Fruit fly (Drosophila melanogaster) whole organism, prepupa: ENCODE results near the gene Argp.
A peak's percentile ranks its signal among the peaks of the same experiment; 100 is the strongest.

ENCODE experiments used
- Blimp-1 ChIP-seq: fragments of 200-800 bp; sonication (Bioruptor generic); optimal IDR thresholded peaks from 3 replicates; lab custom pipeline; 2017; ENCODE audit warnings: missing biosample characterization, missing genetic modification characterization, mild to moderate bottlenecking, moderate library complexity, missing genetic modification reagents
- CG10631 ChIP-seq: fragments of 200-800 bp; sonication (Bioruptor generic); optimal IDR thresholded peaks from 2 replicates; lab custom pipeline; 2016; ENCODE audit warnings: missing biosample characterization, missing genetic modification characterization
- CG10669 ChIP-seq: fragments of 200-800 bp; sonication (Bioruptor generic); optimal IDR thresholded peaks from 3 replicates; lab custom pipeline; 2018; ENCODE audit warnings: missing biosample characterization, mild to moderate bottlenecking, missing genetic modification characterization, moderate library complexity
- CG11294 ChIP-seq: fragments of 200-800 bp; sonication (Bioruptor generic); IDR thresholded peaks from 2 replicates; pipeline ENCODE4 v1.3.6; 2022; ENCODE audit warnings: missing biosample characterization, missing genetic modification characterization
- CG11902 ChIP-seq: fragments of 200-800 bp; sonication (Bioruptor generic); optimal IDR thresholded peaks from 3 replicates; lab custom pipeline; 2016; ENCODE audit warnings: missing biosample characterization, missing genetic modification characterization
- CG1621 ChIP-seq: fragments of 200-800 bp; sonication (Bioruptor generic); optimal IDR thresholded peaks from 3 replicates; lab custom pipeline; 2018; ENCODE audit warnings: missing biosample characterization, mild to moderate bottlenecking, missing genetic modification characterization
- CG16779 ChIP-seq: fragments of 200-800 bp; sonication (Bioruptor generic); optimal IDR thresholded peaks from 3 replicates; lab custom pipeline; 2017; ENCODE audit warnings: missing biosample characterization, mild to moderate bottlenecking, missing genetic modification characterization
- CG3032 ChIP-seq: fragments of 200-800 bp; optimal IDR thresholded peaks from 2 replicates; lab custom pipeline; 2019; ENCODE audit warnings: missing biosample characterization, mild to moderate bottlenecking, missing genetic modification characterization, moderate library complexity
- CG31627 ChIP-seq: fragments of 200-800 bp; sonication (Bioruptor generic); optimal IDR thresholded peaks from 3 replicates; lab custom pipeline; 2016; ENCODE audit warnings: missing biosample characterization, missing genetic modification characterization
- CG34406 ChIP-seq: fragments of 200-800 bp; sonication (Bioruptor generic); optimal IDR thresholded peaks from 3 replicates; lab custom pipeline; 2016; ENCODE audit warnings: missing biosample characterization, missing genetic modification characterization
- CG3919 ChIP-seq: fragments of 200-800 bp; sonication (Bioruptor generic); optimal IDR thresholded peaks from 3 replicates; lab custom pipeline; 2016; ENCODE audit warnings: missing biosample characterization, missing genetic modification characterization
- CG6163 ChIP-seq: fragments of 200-800 bp; sonication (Bioruptor generic); IDR thresholded peaks from 3 replicates; pipeline ENCODE4 v1.3.6; 2022; ENCODE audit warnings: missing biosample characterization, missing genetic modification characterization
- CG6792 ChIP-seq: fragments of 200-800 bp; sonication (Bioruptor generic); optimal IDR thresholded peaks from 3 replicates; lab custom pipeline; 2016; ENCODE audit warnings: missing biosample characterization, missing genetic modification characterization
- CG6854 ChIP-seq: fragments of 200-800 bp; sonication (Bioruptor generic); optimal IDR thresholded peaks from 2 replicates; lab custom pipeline; 2017; ENCODE audit warnings: missing biosample characterization, mild to moderate bottlenecking, missing genetic modification characterization
- CG7368 ChIP-seq: fragments of 200-800 bp; sonication (Bioruptor generic); optimal IDR thresholded peaks from 3 replicates; lab custom pipeline; 2016; ENCODE audit warnings: missing biosample characterization, missing genetic modification characterization
- CG8119 ChIP-seq: fragments of 200-800 bp; sonication (Bioruptor generic); IDR thresholded peaks from 3 replicates; pipeline ENCODE4 v1.3.6; 2022; ENCODE audit warnings: missing biosample characterization, missing genetic modification characterization
- CG8319 ChIP-seq: fragments of 200-800 bp; sonication (Bioruptor generic); optimal IDR thresholded peaks from 3 replicates; lab custom pipeline; 2016; ENCODE audit warnings: missing biosample characterization, missing genetic modification characterization
- CG8632 ChIP-seq: fragments of 200-800 bp; sonication (Bioruptor generic); optimal IDR thresholded peaks from 3 replicates; lab custom pipeline; 2016; ENCODE audit warnings: missing biosample characterization, missing genetic modification characterization
- CG9139 ChIP-seq: fragments of 200-800 bp; sonication (Bioruptor generic); optimal IDR thresholded peaks from 3 replicates; lab custom pipeline; 2017; ENCODE audit warnings: missing biosample characterization, mild to moderate bottlenecking, missing genetic modification characterization
- Eip75B ChIP-seq: fragments of 200-800 bp; sonication (Bioruptor generic); optimal IDR thresholded peaks from 3 replicates; lab custom pipeline; 2016; ENCODE audit warnings: missing biosample characterization, missing genetic modification characterization
- Eip78C ChIP-seq: fragments of 200-800 bp; sonication (Bioruptor generic); peaks from one replicate; lab custom pipeline; 2016; ENCODE audit warnings: missing biosample characterization, missing genetic modification characterization
- Eip93F ChIP-seq: fragments of 200-800 bp; sonication (Bioruptor generic); optimal IDR thresholded peaks from 2 replicates; lab custom pipeline; 2016; ENCODE audit warnings: missing biosample characterization, mild to moderate bottlenecking, missing genetic modification characterization
- Ets96B ChIP-seq: fragments of 200-800 bp; optimal IDR thresholded peaks from 2 replicates; lab custom pipeline; 2019; ENCODE audit warnings: missing biosample characterization, mild to moderate bottlenecking, missing genetic modification characterization, moderate library complexity
- Hr38 ChIP-seq: sonication (Bioruptor generic); optimal IDR thresholded peaks from 2 replicates; lab custom pipeline; 2016; ENCODE audit warnings: missing biosample characterization, missing genetic modification characterization
- Hr4 ChIP-seq: fragments of 200-800 bp; sonication (Bioruptor generic); optimal IDR thresholded peaks from 3 replicates; lab custom pipeline; 2016; ENCODE audit warnings: missing biosample characterization, missing genetic modification characterization
- Lpt ChIP-seq: fragments of 200-800 bp; sonication (Bioruptor generic); optimal IDR thresholded peaks from 3 replicates; lab custom pipeline; 2016; ENCODE audit warnings: missing biosample characterization, missing genetic modification characterization
- Sox102F ChIP-seq: fragments of 200-800 bp; sonication (Bioruptor generic); optimal IDR thresholded peaks from 2 replicates; lab custom pipeline; 2016; ENCODE audit warnings: missing biosample characterization, mild to moderate bottlenecking, missing genetic modification characterization
- Sox14 ChIP-seq: fragments of 200-800 bp; sonication (Bioruptor generic); optimal IDR thresholded peaks from 3 replicates; lab custom pipeline; 2016; ENCODE audit warnings: missing biosample characterization, missing genetic modification characterization
- Sox15 ChIP-seq: fragments of 200-800 bp; sonication (Bioruptor generic); optimal IDR thresholded peaks from 3 replicates; lab custom pipeline; 2016; ENCODE audit warnings: missing biosample characterization, missing genetic modification characterization
- achi ChIP-seq: fragments of 200-800 bp; sonication (Bioruptor generic); optimal IDR thresholded peaks from 3 replicates; lab custom pipeline; 2016; ENCODE audit warnings: missing biosample characterization, missing genetic modification characterization
- acj6 ChIP-seq: fragments of 200-800 bp; sonication (Bioruptor generic); optimal IDR thresholded peaks from 3 replicates; lab custom pipeline; 2016; ENCODE audit warnings: missing biosample characterization, missing genetic modification characterization
- cyc ChIP-seq: fragments of 200-800 bp; sonication (Bioruptor generic); optimal IDR thresholded peaks from 3 replicates; lab custom pipeline; 2016; ENCODE audit warnings: missing biosample characterization, missing genetic modification characterization
- dac ChIP-seq: fragments of 200-800 bp; sonication (Bioruptor generic); optimal IDR thresholded peaks from 2 replicates; lab custom pipeline; 2017; ENCODE audit warnings: missing biosample characterization, mild to moderate bottlenecking, missing genetic modification characterization
- dsx ChIP-seq: fragments of 200-800 bp; optimal IDR thresholded peaks from 3 replicates; lab custom pipeline; 2019; ENCODE audit warnings: missing biosample characterization, mild to moderate bottlenecking, missing genetic modification characterization, moderate library complexity; ENCODE audit not compliant: poor library complexity, severe bottlenecking
- eg ChIP-seq: fragments of 200-800 bp; sonication (Bioruptor generic); IDR thresholded peaks from 3 replicates; pipeline ENCODE4 v1.3.6; 2022; ENCODE audit warnings: missing biosample characterization, missing genetic modification characterization
- fd59A ChIP-seq: fragments of 200-800 bp; sonication (Bioruptor generic); optimal IDR thresholded peaks from 2 replicates; lab custom pipeline; 2017; ENCODE audit warnings: missing biosample characterization, mild to moderate bottlenecking, missing genetic modification characterization, missing genetic modification reagents
- fkh ChIP-seq: fragments of 200-800 bp; sonication (Bioruptor generic); optimal IDR thresholded peaks from 3 replicates; lab custom pipeline; 2017; ENCODE audit warnings: missing biosample characterization, mild to moderate bottlenecking, missing genetic modification characterization, moderate library complexity
- lz ChIP-seq: fragments of 200-800 bp; sonication (Bioruptor generic); optimal IDR thresholded peaks from 3 replicates; lab custom pipeline; 2016; ENCODE audit warnings: missing biosample characterization, missing genetic modification characterization
- net ChIP-seq: fragments of 200-800 bp; sonication (Bioruptor generic); optimal IDR thresholded peaks from 3 replicates; lab custom pipeline; 2016; ENCODE audit warnings: missing biosample characterization, missing genetic modification characterization
- pdm3 ChIP-seq: fragments of 200-800 bp; sonication (Bioruptor generic); optimal IDR thresholded peaks from 3 replicates; lab custom pipeline; 2016; ENCODE audit warnings: missing biosample characterization, missing genetic modification characterization
- salr ChIP-seq, 2 experiments: fragments of 200-800 bp; sonication (Bioruptor generic); optimal IDR thresholded peaks; 3 replicates each; lab custom pipeline; 2016 to 2018; ENCODE audit warnings: missing biosample characterization in 2 of 2, missing genetic modification characterization in 2 of 2, mild to moderate bottlenecking in 1 of 2
- spab ChIP-seq: fragments of 200-800 bp; sonication (Bioruptor generic); optimal IDR thresholded peaks from 2 replicates; lab custom pipeline; 2017; ENCODE audit warnings: missing biosample characterization, mild to moderate bottlenecking, missing genetic modification characterization, missing genetic modification reagents
- ss ChIP-seq, 2 experiments: fragments of 200-800 bp; sonication (Bioruptor generic); optimal IDR thresholded peaks; 2 replicates in 1 of 2; 3 replicates in 1 of 2; lab custom pipeline; 2017 to 2018; ENCODE audit warnings: mild to moderate bottlenecking in 2 of 2, missing biosample characterization in 2 of 2, missing genetic modification characterization in 2 of 2, moderate library complexity in 1 of 2
- topi ChIP-seq: fragments of 200-800 bp; sonication (Bioruptor generic); optimal IDR thresholded peaks from 3 replicates; lab custom pipeline; 2016; ENCODE audit warnings: missing biosample characterization, missing genetic modification characterization
- vri ChIP-seq: fragments of 200-800 bp; sonication (Bioruptor generic); optimal IDR thresholded peaks from 3 replicates; lab custom pipeline; 2016; ENCODE audit warnings: missing biosample characterization, mild to moderate bottlenecking, missing genetic modification characterization

Gene Argp

dm6 chr3R:13660924-13661659, 48.6 kb downstream of the Argp start, which contains the start of gene B52 (continued):
- TF ChIP-seq Eip93F (GFP tag; lab: Kevin White, UChicago): no peak
- TF ChIP-seq CG6163 (GFP tag; lab: Robert Waterston, UW): peak; percentile 58; the same call in 1 of the 3 replicates
- peak; percentile 55 for TF ChIP-seq acj6 (GFP tag; lab: Kevin White, UChicago)
- peak; percentile 77 for TF ChIP-seq vri (GFP tag; lab: Kevin White, UChicago)
- peak; percentile 70 for TF ChIP-seq Sox102F (GFP tag; lab: Kevin White, UChicago)
- peak; percentile 62; the same call in 2 of the 3 replicates for TF ChIP-seq eg (GFP tag; lab: Robert Waterston, UW)
- TF ChIP-seq CG8632: peak; percentile 58
- TF ChIP-seq CG7368 (GFP tag; lab: Kevin White, UChicago): peak; percentile 52
- TF ChIP-seq dac (GFP tag; lab: Kevin White, UChicago): no peak
- TF ChIP-seq, all 60 proteins: peak for 44

dm6 chr3R:13659865-13660738, 49.6 kb downstream of the Argp start, which contains the start of gene Hrb87F:
TSS of gene Hrb87F (minus strand) at chr3R:13660531.
- TF ChIP-seq Sox15 (GFP tag; lab: Kevin White, UChicago) (no peak), CG8632 (no peak), fkh (no peak), spab (GFP tag; lab: Kevin White, UChicago) (no peak), CG6854 (peak; percentile 79), vri (GFP tag; lab: Kevin White, UChicago) (peak; percentile 33), topi (no peak), achi (no peak), Eip75B (GFP tag; lab: Kevin White, UChicago) (no peak), dac (GFP tag; lab: Kevin White, UChicago) (no peak), acj6 (GFP tag; lab: Kevin White, UChicago) (no peak), CG6163 (GFP tag; lab: Robert Waterston, UW) (peak; percentile 7; the same call in 2 of the 3 replicates), dsx (GFP tag; lab: Kevin White, UChicago) (peak; percentile 26), CG8119 (GFP tag; lab: Robert Waterston, UW) (no peak; the same call in 2 of the 3 replicates), CG1621 (tag; lab: Kevin White, UChicago) (no peak), CG16779 (no peak), CG10669 (GFP tag; lab: Kevin White, UChicago) (no peak), Blimp-1 (GFP tag; lab: Kevin White, UChicago) (no peak), Hr4 (no peak), CG8319 (GFP tag; lab: Kevin White, UChicago) (no peak), CG34406 (GFP tag; lab: Kevin White, UChicago) (no peak), CG11902 (GFP tag; lab: Kevin White, UChicago) (no peak), CG31627 (GFP tag; lab: Kevin White, UChicago) (no peak), CG10631 (GFP tag; lab: Kevin White, UChicago) (no peak), CG6792 (GFP tag; lab: Kevin White, UChicago) (no peak), pdm3 (GFP tag; lab: Kevin White, UChicago) (no peak), Sox14 (GFP tag; lab: Kevin White, UChicago) (no peak), lz (peak; percentile 10), eg (GFP tag; lab: Robert Waterston, UW) (peak; percentile 23), Sox102F (GFP tag; lab: Kevin White, UChicago) (no peak), Ets96B (peak; percentile 1), CG3919 (GFP tag; lab: Kevin White, UChicago) (no peak), CG9139 (GFP tag; lab: Kevin White, UChicago) (peak; percentile 52), cyc (GFP tag; lab: Kevin White, UChicago) (no peak), fd59A (no peak), CG11294 (GFP tag; lab: Robert Waterston, UW) (no peak), net (GFP tag; lab: Kevin White, UChicago) (no peak), Hr38 (GFP tag; lab: Kevin White, UChicago) (no peak), salr (GFP tag; optimal IDR thresholded peaks at IDR 0.05; lab: Kevin White, UChicago) (no peak), ss (GFP tag; optimal IDR thresholded peaks at IDR 0.05; lab: Kevin White, UChicago) (peak; percentile 54 to 56), Eip93F (GFP tag; lab: Kevin White, UChicago) (no peak), Lpt (GFP tag; lab: Kevin White, UChicago) (no peak), Eip78C (GFP tag; lab: Kevin White, UChicago) (no peak), CG3032 (no peak)
